Fruit fly (Drosophila melanogaster): ENCODE measurements around the gene CG4287.

The CG4287 gene

dm6 chr3R:15974235-15974634, 10.6 kb upstream of the CG4287 start (continued):
- TF ChIP-seq onecut (GFP tag; IDR thresholded peaks at IDR 0.05) = peak; percentile 61
- TF ChIP-seq sd (tag; optimal IDR thresholded peaks at IDR 0.05) = peak; percentile 28
- no peak for TF ChIP-seq CG7745 (tag; optimal IDR thresholded peaks at IDR 0.05)
- TF ChIP-seq gro (GFP tag; optimal IDR thresholded peaks at IDR 0.05) = peak; percentile 64
- TF ChIP-seq dan (GFP tag; IDR thresholded peaks at IDR 0.05) = no peak
- TF ChIP-seq tin (GFP tag; optimal IDR thresholded peaks at IDR 0.05) = peak; percentile 78
- peak; percentile 63 for TF ChIP-seq zfh2 (GFP tag; optimal IDR thresholded peaks at IDR 0.05)
- peak; percentile 56 for TF ChIP-seq CG15514 (GFP tag; optimal IDR thresholded peaks at IDR 0.05)
- TF ChIP-seq CG13287 (GFP tag; IDR thresholded peaks at IDR 0.05; ENCODE audit: partially characterized antibody) = no peak
- peak; percentile 82 for TF ChIP-seq Meics (GFP tag; optimal IDR thresholded peaks at IDR 0.05)
- TF ChIP-seq exex (tag; optimal IDR thresholded peaks at IDR 0.05) = peak; percentile 15
- TF ChIP-seq ewg (GFP tag; optimal IDR thresholded peaks at IDR 0.05) = peak; percentile 32
- TF ChIP-seq Sry-δ (GFP tag; optimal IDR thresholded peaks at IDR 0.05) = peak; percentile 25
- TF ChIP-seq BtbVII (GFP tag; optimal IDR thresholded peaks at IDR 0.05) = peak; percentile 75
- TF ChIP-seq ato (GFP tag; IDR thresholded peaks at IDR 0.05; ENCODE audit: partially characterized antibody) = no peak
- TF ChIP-seq CG11723 (GFP tag; optimal IDR thresholded peaks at IDR 0.05) = peak; percentile 59
- peak; percentile 70 for TF ChIP-seq CG17385 (GFP tag; optimal IDR thresholded peaks at IDR 0.05)
- TF ChIP-seq CG10654 (GFP tag; optimal IDR thresholded peaks at IDR 0.05) = peak; percentile 73
- TF ChIP-seq CG16779 (GFP tag; IDR thresholded peaks at IDR 0.05) = no peak
- TF ChIP-seq CG1647 (GFP tag; optimal IDR thresholded peaks at IDR 0.05) = peak; percentile 58
- TF ChIP-seq Myb (GFP tag; optimal IDR thresholded peaks at IDR 0.05) = peak; percentile 55
- TF ChIP-seq amos (GFP tag; IDR thresholded peaks at IDR 0.05; ENCODE audit: partially characterized antibody) = no peak
- no peak for TF ChIP-seq al (GFP tag; IDR thresholded peaks at IDR 0.05)
- TF ChIP-seq Stat92E (GFP tag; optimal IDR thresholded peaks at IDR 0.05) = no peak
- peak; percentile 80 for TF ChIP-seq CG8944 (GFP tag; optimal IDR thresholded peaks at IDR 0.05)
- TF ChIP-seq CG12155 (GFP tag; optimal IDR thresholded peaks at IDR 0.05) = peak; percentile 70
- peak; percentile 80 to 81 for TF ChIP-seq dpn (GFP tag; optimal IDR thresholded peaks at IDR 0.05)
- no peak for TF ChIP-seq D (optimal IDR thresholded peaks at IDR 0.05)
- peak; percentile 75 for TF ChIP-seq D (GFP tag; optimal IDR thresholded peaks at IDR 0.05)
- TF ChIP-seq CoRest (tag; optimal IDR thresholded peaks at IDR 0.05) = peak; percentile 89
- no peak for TF ChIP-seq CG9932 (GFP tag; IDR thresholded peaks at IDR 0.05)
- TF ChIP-seq CG31365 (tag; optimal IDR thresholded peaks at IDR 0.05) = peak; percentile 56
- TF ChIP-seq bab2 (GFP tag; optimal IDR thresholded peaks at IDR 0.05) = peak; percentile 79
- TF ChIP-seq CG13775 (GFP tag; optimal IDR thresholded peaks at IDR 0.05) = peak; percentile 79
- no peak for TF ChIP-seq CG14014 (GFP tag; IDR thresholded peaks at IDR 0.05)
- TF ChIP-seq CG4730 (GFP tag; IDR thresholded peaks at IDR 0.05) = no peak
- TF ChIP-seq bcd (GFP tag; optimal IDR thresholded peaks at IDR 0.05) = peak; percentile 82
- TF ChIP-seq CG7839 (tag; optimal IDR thresholded peaks at IDR 0.05) = peak; percentile 87
- TF ChIP-seq CG7556 (GFP tag; optimal IDR thresholded peaks at IDR 0.05) = peak; percentile 84
- peak; percentile 23 for TF ChIP-seq mirr (GFP tag; optimal IDR thresholded peaks at IDR 0.05)
- TF ChIP-seq tll (GFP tag; optimal IDR thresholded peaks at IDR 0.05) = no peak
- peak; percentile 4 for TF ChIP-seq MTF-1 (GFP tag; optimal IDR thresholded peaks at IDR 0.05; ENCODE audit: borderline replicate concordance)
- peak; percentile 55 for TF ChIP-seq CG14710 (tag; optimal IDR thresholded peaks at IDR 0.05)
- TF ChIP-seq nau (GFP tag; optimal IDR thresholded peaks at IDR 0.05) = peak; percentile 75
- no peak for TF ChIP-seq Xrp1 (GFP tag; IDR thresholded peaks at IDR 0.05)
- no peak for TF ChIP-seq B-H1 (GFP tag; IDR thresholded peaks at IDR 0.05)
- TF ChIP-seq CG6654 (GFP tag; optimal IDR thresholded peaks at IDR 0.05) = peak; percentile 38
- peak; percentile 51 for TF ChIP-seq CG13123 (GFP tag; optimal IDR thresholded peaks at IDR 0.05)
- no peak for TF ChIP-seq kni (GFP tag; optimal IDR thresholded peaks at IDR 0.05)
- TF ChIP-seq ab (GFP tag; optimal IDR thresholded peaks at IDR 0.05) = peak; percentile 74
